Fruit fly (Drosophila melanogaster): ENCODE data around the gene Rox8.

Rox8 gene

dm6 chr3R:24047998-24048511, at the start of gene Rox8 (continued):
- no peak for TF ChIP-seq CG8944 (GFP tag; optimal IDR thresholded peaks at IDR 0.05)
- peak; percentile 29 for TF ChIP-seq gro (GFP tag; optimal IDR thresholded peaks at IDR 0.05)
- TF ChIP-seq Spps (tag; optimal IDR thresholded peaks at IDR 0.05), result peak; percentile 21
- peak; percentile 25 for TF ChIP-seq CG12299 (tag; optimal IDR thresholded peaks at IDR 0.05)
- no peak for TF ChIP-seq CG42726 (GFP tag; IDR thresholded peaks at IDR 0.05; ENCODE audit: partially characterized antibody)
- TF ChIP-seq CG32772 (GFP tag; IDR thresholded peaks at IDR 0.05), result no peak
- TF ChIP-seq grau (tag; optimal IDR thresholded peaks at IDR 0.05), result peak; percentile 55
- TF ChIP-seq CG17829 (tag; optimal IDR thresholded peaks at IDR 0.05), result peak; percentile 75
- peak; percentile 25 for TF ChIP-seq CG18262 (tag; optimal IDR thresholded peaks at IDR 0.05)
- no peak for TF ChIP-seq CG4730 (GFP tag; IDR thresholded peaks at IDR 0.05)
- TF ChIP-seq CG30403 (GFP tag; optimal IDR thresholded peaks at IDR 0.05), result peak; percentile 60
- no peak for TF ChIP-seq CG17802 (tag; optimal IDR thresholded peaks at IDR 0.05)
- TF ChIP-seq croc (GFP tag; conservative IDR thresholded peaks at IDR 0.05), result no peak
- TF ChIP-seq CG2116 (GFP tag; optimal IDR thresholded peaks at IDR 0.05), result peak; percentile 94
- TF ChIP-seq CG12104 (GFP tag; optimal IDR thresholded peaks at IDR 0.05), result no peak
- no peak for TF ChIP-seq en (GFP tag; optimal IDR thresholded peaks at IDR 0.05)
- TF ChIP-seq CG4282 (GFP tag; optimal IDR thresholded peaks at IDR 0.05), result no peak
- TF ChIP-seq z (GFP tag; IDR thresholded peaks at IDR 0.05), result no peak
- TF ChIP-seq CG4617 (GFP tag; optimal IDR thresholded peaks at IDR 0.05; ENCODE audit: borderline replicate concordance), result peak; percentile 82
- no peak for TF ChIP-seq Lpt (GFP tag; optimal IDR thresholded peaks at IDR 0.05)
- peak; percentile 14 for TF ChIP-seq Mes4 (GFP tag; optimal IDR thresholded peaks at IDR 0.05)
- peak; percentile 31 for TF ChIP-seq NC2β (GFP tag; optimal IDR thresholded peaks at IDR 0.05)
- no peak for TF ChIP-seq Eip74EF (GFP tag; optimal IDR thresholded peaks at IDR 0.05)
- TF ChIP-seq YL-1 (GFP tag; optimal IDR thresholded peaks at IDR 0.05), result peak; percentile 50
- TF ChIP-seq sug (tag; optimal IDR thresholded peaks at IDR 0.05), result peak; percentile 65
- peak; percentile 16 to 55 for TF ChIP-seq dpn (GFP tag; optimal IDR thresholded peaks at IDR 0.05)
- peak; percentile 23 for TF ChIP-seq scrt (GFP tag; optimal IDR thresholded peaks at IDR 0.05)
- TF ChIP-seq Tbp (GFP tag; optimal IDR thresholded peaks at IDR 0.05), result no peak
- TF ChIP-seq CG14014 (GFP tag; IDR thresholded peaks at IDR 0.05), result peak; percentile 40; the same call in 1 of the 2 replicates
- peak; percentile 20 for TF ChIP-seq CG6254 (GFP tag; optimal IDR thresholded peaks at IDR 0.05)
- TF ChIP-seq run (tag; optimal IDR thresholded peaks at IDR 0.05), result no peak
- no peak for TF ChIP-seq da (GFP tag; optimal IDR thresholded peaks at IDR 0.05)
- 0 out of 2 replicates have a peak, but pooled peaks have one; percentile 12 for TF ChIP-seq ara (GFP tag; IDR thresholded peaks at IDR 0.05)
- TF ChIP-seq CG10209 (GFP tag; optimal IDR thresholded peaks at IDR 0.05), result peak; percentile 9
- TF ChIP-seq peb (GFP tag; IDR thresholded peaks at IDR 0.05), result no peak
- TF ChIP-seq hth (optimal IDR thresholded peaks at IDR 0.05), result no peak
- TF ChIP-seq repo (GFP tag; optimal IDR thresholded peaks at IDR 0.05), result no peak
- no peak for TF ChIP-seq bab2 (GFP tag; optimal IDR thresholded peaks at IDR 0.05)
- peak; percentile 68 for TF ChIP-seq Nf-YC (tag; optimal IDR thresholded peaks at IDR 0.05)
- TF ChIP-seq NK7.1 (GFP tag; optimal IDR thresholded peaks at IDR 0.05), result no peak
- TF ChIP-seq sd (tag; optimal IDR thresholded peaks at IDR 0.05), result peak; percentile 38
- TF ChIP-seq so (GFP tag; IDR thresholded peaks at IDR 0.05), result no peak
- TF ChIP-seq Mad (GFP tag; optimal IDR thresholded peaks at IDR 0.05), result peak; percentile 12
- no peak for TF ChIP-seq slou (GFP tag; optimal IDR thresholded peaks at IDR 0.05)
- TF ChIP-seq gce (GFP tag; IDR thresholded peaks at IDR 0.05), result no peak
- TF ChIP-seq kni (GFP tag; optimal IDR thresholded peaks at IDR 0.05), result peak; percentile 68
- peak; percentile 52 for TF ChIP-seq CG2678 (tag; optimal IDR thresholded peaks at IDR 0.05)
- no peak for TF ChIP-seq br (optimal IDR thresholded peaks at IDR 0.05)
- TF ChIP-seq Dp (GFP tag; optimal IDR thresholded peaks at IDR 0.05), result peak; percentile 38
- TF ChIP-seq bsh (GFP tag; optimal IDR thresholded peaks at IDR 0.05), result peak in 1 of 2 experiments; percentile 31
- peak; percentile 67 for TF ChIP-seq hkb (optimal IDR thresholded peaks at IDR 0.05)
- no peak for TF ChIP-seq hkb (GFP tag; IDR thresholded peaks at IDR 0.05)

Measured in whole organism, embryonic.